Worm (Caenorhabditis elegans) whole organism, mixed stage, embryonic: ENCODE results near the gene idpp-4.

ENCODE experiments used
- elt-1 ChIP-seq: sonication (generic microtip); optimal IDR thresholded peaks from 2 replicates; lab custom pipeline; 2017; ENCODE audit warnings: missing genetic modification characterization, mild to moderate bottlenecking, missing compliant biosample characterization, antibody characterized with exemption, moderate library complexity, borderline replicate concordance; ENCODE audit not compliant: insufficient read depth
- elt-3 ChIP-seq: fragments of 150-350 bp; optimal IDR thresholded peaks from 2 replicates; lab custom pipeline; 2014; ENCODE audit warnings: missing biosample characterization, missing genetic modification characterization
- lin-13 ChIP-seq: fragments of 150-350 bp; optimal IDR thresholded peaks from 2 replicates; lab custom pipeline; 2014; ENCODE audit warnings: missing biosample characterization, missing genetic modification characterization
- lsy-2 ChIP-seq: fragments of 150-350 bp; optimal IDR thresholded peaks from 2 replicates; lab custom pipeline; 2014; ENCODE audit warnings: missing biosample characterization, missing genetic modification characterization
- mep-1 ChIP-seq: fragments of 150-350 bp; optimal IDR thresholded peaks from 2 replicates; lab custom pipeline; 2017; ENCODE audit warnings: missing biosample characterization, missing genetic modification reagents, missing genetic modification characterization, inconsistent platforms
- nhr-2 ChIP-seq: fragments of 150-350 bp; optimal IDR thresholded peaks from 2 replicates; lab custom pipeline; 2014; ENCODE audit warnings: missing biosample characterization, missing genetic modification characterization
- nhr-237 ChIP-seq: fragments of 150-350 bp; optimal IDR thresholded peaks from 2 replicates; lab custom pipeline; 2014; ENCODE audit warnings: missing biosample characterization, missing genetic modification characterization
- pha-4 ChIP-seq: fragments of 150-350 bp; optimal IDR thresholded peaks from 2 replicates; lab custom pipeline; 2018; ENCODE audit warnings: missing biosample characterization, missing genetic modification reagents, missing genetic modification characterization
- snpc-4 ChIP-seq: fragments of 150-350 bp; optimal IDR thresholded peaks from 2 replicates; lab custom pipeline; 2014; ENCODE audit warnings: missing biosample characterization, missing genetic modification characterization
- unc-62 ChIP-seq: fragments of 150-350 bp; optimal IDR thresholded peaks from 2 replicates; lab custom pipeline; 2014; ENCODE audit warnings: missing biosample characterization, missing genetic modification reagents, missing genetic modification characterization
- ztf-11 ChIP-seq: fragments of 150-350 bp; optimal IDR thresholded peaks from 2 replicates; lab custom pipeline; 2014; ENCODE audit warnings: missing biosample characterization, missing genetic modification characterization

ce11 chrII:10300954-10301353 is 20.3 kb upstream of the idpp-4 start, which contains the start of gene mdt-22:
- TF ChIP-seq elt-1 (tag; lab: Kevin White, UChicago) (no peak), ztf-11 (tag; lab: Kevin White, UChicago) (no peak), unc-62 (GFP tag; lab: Kevin White, UChicago) (no peak), nhr-237 (tag; lab: Kevin White, UChicago) (peak; percentile 52), lsy-2 (tag; lab: Kevin White, UChicago) (peak; percentile 81), lin-13 (peak; percentile 81), nhr-2 (tag; lab: Kevin White, UChicago) (peak; percentile 2), snpc-4 (no peak), pha-4 (tag; lab: Kevin White, UChicago) (peak; percentile 59), mep-1 (peak; percentile 89), elt-3 (peak; percentile 6)
